Worm (Caenorhabditis elegans) whole organism, late embryonic: ENCODE data around the gene tbx-40.

Experiments used
- C08G9.2 ChIP-seq: sonication (generic microtip); optimal IDR thresholded peaks from 2 replicates; lab custom pipeline; 2016; ENCODE audit warnings: mild to moderate bottlenecking, missing genetic modification characterization, moderate library complexity, missing compliant biosample characterization
- C38D4.7 ChIP-seq: fragments of 200-800 bp; sonication (Bioruptor generic); optimal IDR thresholded peaks from 2 replicates; lab custom pipeline; 2018; ENCODE audit warnings: mild to moderate bottlenecking, missing genetic modification characterization, moderate library complexity, missing compliant biosample characterization
- K02D7.2 ChIP-seq: sonication (generic microtip); optimal IDR thresholded peaks from 2 replicates; lab custom pipeline; 2017; ENCODE audit warnings: mild to moderate bottlenecking, missing genetic modification characterization, missing compliant biosample characterization
- K09A11.1 ChIP-seq: sonication (generic microtip); optimal IDR thresholded peaks from 2 replicates; lab custom pipeline; 2017; ENCODE audit warnings: antibody characterized with exemption, mild to moderate bottlenecking, missing genetic modification characterization, missing compliant biosample characterization; ENCODE audit not compliant: insufficient read depth
- T23F11.4 ChIP-seq: fragments of 200-800 bp; sonication (Bioruptor generic); optimal IDR thresholded peaks from 2 replicates; lab custom pipeline; 2018; ENCODE audit warnings: mild to moderate bottlenecking, missing genetic modification characterization, missing compliant biosample characterization
- ahr-1 ChIP-seq: sonication (generic microtip); optimal IDR thresholded peaks from 2 replicates; lab custom pipeline; 2016; ENCODE audit warnings: missing genetic modification characterization, missing compliant biosample characterization
- ceh-14 ChIP-seq: sonication (generic microtip); optimal IDR thresholded peaks from 2 replicates; lab custom pipeline; 2016; ENCODE audit warnings: missing genotype, missing genetic modification characterization, missing compliant biosample characterization
- ceh-18 ChIP-seq: sonication (generic microtip); optimal IDR thresholded peaks from 2 replicates; lab custom pipeline; 2016; ENCODE audit warnings: missing genetic modification characterization, missing compliant biosample characterization
- ceh-2 ChIP-seq: sonication (generic microtip); optimal IDR thresholded peaks from 2 replicates; lab custom pipeline; 2016; ENCODE audit warnings: missing genotype, missing genetic modification characterization, missing compliant biosample characterization
- ceh-31 ChIP-seq: sonication (generic microtip); optimal IDR thresholded peaks from 2 replicates; lab custom pipeline; 2016; ENCODE audit warnings: missing genetic modification characterization, missing compliant biosample characterization
- ceh-45 ChIP-seq: fragments of 200-800 bp; sonication (Bioruptor generic); IDR thresholded peaks from 2 replicates; pipeline ENCODE4 v1.3.6; 2022; ENCODE audit warnings: missing genetic modification reagents, missing genetic modification characterization, missing compliant biosample characterization
- ceh-48 ChIP-seq: sonication (generic microtip); optimal IDR thresholded peaks from 2 replicates; lab custom pipeline; 2016; ENCODE audit warnings: missing genetic modification characterization, inconsistent platforms, missing compliant biosample characterization
- ceh-9 ChIP-seq: sonication (generic microtip); optimal IDR thresholded peaks from 2 replicates; lab custom pipeline; 2016; ENCODE audit warnings: mild to moderate bottlenecking, missing genetic modification characterization, inconsistent platforms, missing compliant biosample characterization
- che-1 ChIP-seq: sonication (generic microtip); optimal IDR thresholded peaks from 2 replicates; lab custom pipeline; 2016; ENCODE audit warnings: mild to moderate bottlenecking, missing genetic modification characterization, missing compliant biosample characterization
- dmd-4 ChIP-seq: sonication (generic microtip); optimal IDR thresholded peaks from 2 replicates; lab custom pipeline; 2016; ENCODE audit warnings: borderline replicate concordance, missing genetic modification characterization, missing compliant biosample characterization
- elt-2 ChIP-seq: sonication (generic microtip); optimal IDR thresholded peaks from 2 replicates; lab custom pipeline; 2016; ENCODE audit warnings: missing genetic modification reagents, missing genetic modification characterization, missing compliant biosample characterization
- elt-4 ChIP-seq: sonication (generic microtip); optimal IDR thresholded peaks from 2 replicates; lab custom pipeline; 2016; ENCODE audit warnings: missing genetic modification characterization, missing compliant biosample characterization
- fax-1 ChIP-seq: sonication (generic microtip); optimal IDR thresholded peaks from 2 replicates; lab custom pipeline; 2016; ENCODE audit warnings: missing genotype, missing genetic modification characterization, missing compliant biosample characterization
- fkh-6 ChIP-seq: sonication (generic microtip); optimal IDR thresholded peaks from 2 replicates; lab custom pipeline; 2016; ENCODE audit warnings: missing genetic modification characterization, missing compliant biosample characterization
- hlh-13 ChIP-seq: fragments of 200-800 bp; sonication (Bioruptor generic); optimal IDR thresholded peaks from 2 replicates; lab custom pipeline; 2018; ENCODE audit warnings: mild to moderate bottlenecking, missing genetic modification characterization, missing compliant biosample characterization
- hlh-15 ChIP-seq: sonication (generic microtip); optimal IDR thresholded peaks from 2 replicates; lab custom pipeline; 2016; ENCODE audit warnings: missing genetic modification characterization, missing compliant biosample characterization
- hlh-30 ChIP-seq: sonication (generic microtip); optimal IDR thresholded peaks from 2 replicates; lab custom pipeline; 2017; ENCODE audit warnings: antibody characterized with exemption, missing genetic modification characterization, missing compliant biosample characterization; ENCODE audit not compliant: insufficient read depth
- hlh-6 ChIP-seq: sonication (generic microtip); optimal IDR thresholded peaks from 2 replicates; lab custom pipeline; 2016; ENCODE audit warnings: missing genotype, missing genetic modification characterization, missing compliant biosample characterization
- lin-11 ChIP-seq: fragments of 200-800 bp; sonication (Bioruptor generic); optimal IDR thresholded peaks from 2 replicates; lab custom pipeline; 2018; ENCODE audit warnings: mild to moderate bottlenecking, missing genetic modification characterization, missing compliant biosample characterization
- madf-2 ChIP-seq: sonication (generic microtip); optimal IDR thresholded peaks from 2 replicates; lab custom pipeline; 2017; ENCODE audit warnings: missing genetic modification characterization, missing compliant biosample characterization
- nfya-1 ChIP-seq: sonication (generic microtip); optimal IDR thresholded peaks from 2 replicates; lab custom pipeline; 2017; ENCODE audit warnings: missing genetic modification characterization, mild to moderate bottlenecking, missing compliant biosample characterization, antibody characterized with exemption, moderate library complexity
- nhr-11 ChIP-seq: fragments of 150-350 bp; optimal IDR thresholded peaks from 2 replicates; lab custom pipeline; 2014; ENCODE audit warnings: missing biosample characterization, missing genetic modification characterization
- nhr-232 ChIP-seq: sonication (generic microtip); optimal IDR thresholded peaks from 2 replicates; lab custom pipeline; 2016; ENCODE audit warnings: missing genetic modification characterization, missing compliant biosample characterization
- npax-4 ChIP-seq: sonication (generic microtip); optimal IDR thresholded peaks from 2 replicates; lab custom pipeline; 2016; ENCODE audit warnings: missing genetic modification characterization, missing compliant biosample characterization
- odd-2 ChIP-seq: sonication (generic microtip); optimal IDR thresholded peaks from 2 replicates; lab custom pipeline; 2017; ENCODE audit warnings: antibody characterized with exemption, mild to moderate bottlenecking, missing genetic modification characterization, missing compliant biosample characterization
- pax-1 ChIP-seq: fragments of 150-350 bp; optimal IDR thresholded peaks from 2 replicates; lab custom pipeline; 2014; ENCODE audit warnings: missing biosample characterization, missing genetic modification characterization
- pha-4 ChIP-seq: fragments of 150-350 bp; optimal IDR thresholded peaks from 2 replicates; lab custom pipeline; 2018; ENCODE audit warnings: missing biosample characterization, missing genetic modification reagents, missing genetic modification characterization
- rnt-1 ChIP-seq: sonication (generic microtip); optimal IDR thresholded peaks from 2 replicates; lab custom pipeline; 2016; ENCODE audit warnings: missing genetic modification characterization, missing compliant biosample characterization
- sox-4 ChIP-seq: sonication (generic microtip); optimal IDR thresholded peaks from 2 replicates; lab custom pipeline; 2017; ENCODE audit warnings: mild to moderate bottlenecking, missing genetic modification characterization, inconsistent platforms, missing compliant biosample characterization
- syd-9 ChIP-seq: sonication (generic microtip); optimal IDR thresholded peaks from 2 replicates; lab custom pipeline; 2016; ENCODE audit warnings: mild to moderate bottlenecking, missing genetic modification characterization, moderate library complexity, missing compliant biosample characterization
- ttx-3 ChIP-seq: sonication (generic microtip); optimal IDR thresholded peaks from 2 replicates; lab custom pipeline; 2016; ENCODE audit warnings: missing genetic modification reagents, missing genetic modification characterization, missing compliant biosample characterization
- unc-3 ChIP-seq, 2 experiments: fragments of 200-800 bp in 1 of 2; sonication (Bioruptor generic) in 1 of 2; sonication (generic microtip) in 1 of 2; conservative IDR thresholded peaks in 1 of 2; optimal IDR thresholded peaks in 1 of 2; 2 replicates each; pipeline versions ENCODE4 v1.3.6 to Lab custom; 2016 to 2022; ENCODE audit warnings: missing compliant biosample characterization in 2 of 2, missing genetic modification characterization in 2 of 2, missing genetic modification reagents in 1 of 2
- unc-42 ChIP-seq: sonication (generic microtip); optimal IDR thresholded peaks from 2 replicates; lab custom pipeline; 2016; ENCODE audit warnings: missing genotype, missing genetic modification characterization, missing compliant biosample characterization
- unc-55 ChIP-seq: sonication (generic microtip); optimal IDR thresholded peaks from 2 replicates; lab custom pipeline; 2017; ENCODE audit warnings: missing biosample characterization, missing genetic modification reagents, missing genetic modification characterization
- unc-86 ChIP-seq: sonication (generic microtip); optimal IDR thresholded peaks from 2 replicates; lab custom pipeline; 2016; ENCODE audit warnings: missing genetic modification characterization, missing compliant biosample characterization
- zip-5 ChIP-seq: sonication (generic microtip); optimal IDR thresholded peaks from 2 replicates; lab custom pipeline; 2016; ENCODE audit warnings: missing genetic modification characterization, missing compliant biosample characterization
- ztf-16 ChIP-seq: sonication (generic microtip); optimal IDR thresholded peaks from 2 replicates; lab custom pipeline; 2017; ENCODE audit warnings: missing genetic modification characterization, missing compliant biosample characterization

tbx-40 gene

DNA sequence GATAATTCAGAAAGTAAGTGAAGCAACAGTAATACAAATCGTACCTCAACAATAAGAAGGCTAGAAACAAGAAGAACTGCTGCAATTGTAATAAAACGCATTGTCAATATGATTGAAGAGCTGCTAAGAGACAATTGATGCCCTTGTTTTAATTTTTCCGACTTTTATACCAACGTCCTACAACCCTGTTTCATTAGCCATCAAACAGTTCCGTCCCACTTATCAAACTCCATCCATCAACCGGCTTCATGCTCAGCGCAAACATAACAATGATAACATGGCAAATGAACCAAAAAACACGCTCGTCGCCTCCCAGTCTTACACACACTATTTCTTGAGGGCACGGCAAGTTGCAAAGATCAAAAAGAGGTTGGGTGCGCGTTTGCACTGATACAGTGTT is 36.8 kb downstream of the tbx-40 start, which contains the start of gene pqn-90:
TSS of gene pqn-90 (minus strand) at position 101 of the 400 bp plus-strand sequence.
- TF ChIP-seq C08G9.2 (tag; lab: Kevin White, UChicago) = no peak
- no peak for TF ChIP-seq hlh-13
- TF ChIP-seq pha-4 = no peak
- TF ChIP-seq fax-1 (tag; lab: Kevin White, UChicago) = no peak
- no peak for TF ChIP-seq ceh-14 (tag; lab: Kevin White, UChicago)
- TF ChIP-seq zip-5 (tag; lab: Kevin White, UChicago) = no peak
- TF ChIP-seq ceh-31 (tag; lab: Kevin White, UChicago) = no peak
- TF ChIP-seq che-1 = no peak
- TF ChIP-seq dmd-4 = no peak
- no peak for TF ChIP-seq odd-2 (tag; lab: Kevin White, UChicago)
- TF ChIP-seq fkh-6 = no peak
- TF ChIP-seq hlh-30 (tag; lab: Kevin White, UChicago) = no peak
- TF ChIP-seq sox-4 = no peak
- TF ChIP-seq ceh-18 (tag; lab: Kevin White, UChicago) = no peak
- no peak for TF ChIP-seq madf-2
- TF ChIP-seq rnt-1 (tag; lab: Kevin White, UChicago) = no peak

DNA sequence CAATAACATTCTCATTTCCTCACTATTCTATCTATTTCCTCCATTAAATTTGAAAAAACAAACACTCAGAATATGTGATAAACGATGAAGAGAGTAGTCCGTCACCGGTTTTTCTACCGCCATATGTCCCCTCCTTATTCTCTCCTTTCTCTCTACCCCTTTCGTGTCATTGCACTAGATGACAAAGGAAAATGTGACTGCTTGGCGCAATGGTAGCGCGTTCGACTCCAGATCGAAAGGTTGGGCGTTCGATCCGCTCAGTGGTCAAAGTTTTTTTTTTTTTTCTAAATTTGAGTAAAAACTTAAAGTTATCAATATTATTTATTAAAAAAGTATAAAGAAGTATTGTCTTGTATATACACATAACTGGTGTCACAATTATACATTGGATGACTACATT is 38.5 kb downstream of the tbx-40 start:
- no peak for TF ChIP-seq unc-55 (GFP tag; lab: Kevin White, UChicago)
- no peak for TF ChIP-seq unc-86
- peak; percentile 35 for TF ChIP-seq ceh-14 (tag; lab: Kevin White, UChicago)
- TF ChIP-seq ceh-48 (tag; lab: Kevin White, UChicago) = no peak
- TF ChIP-seq ceh-9 = no peak
- TF ChIP-seq unc-3 (GFP tag; conservative IDR thresholded peaks at IDR 0.05; lab: Robert Waterston, UW) = 0 out of 2 replicates have a peak, but pooled peaks have one; percentile 42
- TF ChIP-seq unc-3 (tag; optimal IDR thresholded peaks at IDR 0.05; lab: Kevin White, UChicago) = peak; percentile 6
- peak; percentile 27 for TF ChIP-seq nhr-232
- peak; percentile 22 for TF ChIP-seq T23F11.4 (GFP tag; lab: Kevin White, UChicago)
- no peak for TF ChIP-seq ceh-2 (tag; lab: Kevin White, UChicago)
- peak; percentile 39 for TF ChIP-seq C38D4.7 (GFP tag; lab: Kevin White, UChicago)
- TF ChIP-seq hlh-15 (tag; lab: Kevin White, UChicago) = no peak
- TF ChIP-seq nfya-1 (tag; lab: Kevin White, UChicago) = peak; percentile 37
- no peak for TF ChIP-seq fax-1 (tag; lab: Kevin White, UChicago)
- no peak for TF ChIP-seq ahr-1 (tag; lab: Kevin White, UChicago)
- TF ChIP-seq elt-2 (tag; lab: Kevin White, UChicago) = peak; percentile 66
- peak; percentile 43 for TF ChIP-seq ttx-3
- TF ChIP-seq pax-1 (tag; lab: Kevin White, UChicago) = no peak
- peak; percentile 57 for TF ChIP-seq lin-11 (tag; lab: Kevin White, UChicago)
- peak; percentile 18 for TF ChIP-seq ztf-16 (tag; lab: Kevin White, UChicago)
- TF ChIP-seq npax-4 (tag; lab: Kevin White, UChicago) = peak; percentile 8

DNA sequence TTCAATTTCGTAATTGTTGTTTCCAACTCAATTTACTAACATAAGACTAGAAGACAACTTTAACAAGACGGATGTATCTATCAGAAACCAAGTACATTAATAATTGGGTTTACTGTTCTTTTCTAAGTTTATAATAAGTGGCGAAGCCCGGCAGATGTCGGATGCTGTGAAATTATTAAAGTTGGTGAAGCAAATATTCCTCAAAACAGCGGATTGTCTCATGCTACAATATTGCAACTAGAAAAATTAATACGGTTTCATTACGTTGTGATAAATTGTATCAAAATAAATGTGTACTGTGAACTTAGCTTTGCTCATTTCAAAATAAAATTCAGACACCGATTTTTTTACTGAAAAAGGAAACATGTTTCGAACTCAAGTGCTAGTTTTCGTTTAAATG is 44.4 kb downstream of the tbx-40 start:
- TF ChIP-seq ceh-9 (no peak), ceh-45 (GFP tag; lab: Robert Waterston, UW) (no peak), K09A11.1 (tag; lab: Kevin White, UChicago) (no peak), syd-9 (tag; lab: Kevin White, UChicago) (no peak), che-1 (no peak), unc-55 (GFP tag; lab: Kevin White, UChicago) (no peak), ceh-31 (tag; lab: Kevin White, UChicago) (no peak), ahr-1 (tag; lab: Kevin White, UChicago) (no peak), elt-4 (tag; lab: Kevin White, UChicago) (no peak), nhr-11 (tag; lab: Kevin White, UChicago) (no peak), unc-42 (tag; lab: Kevin White, UChicago) (no peak), hlh-6 (tag; lab: Kevin White, UChicago) (no peak), ttx-3 (no peak), K02D7.2 (tag; lab: Kevin White, UChicago) (no peak)
